Worm (Caenorhabditis elegans) whole organism, L4 larva: ENCODE data around the gene lgc-1.

Experiments
- T26A8.4 ChIP-seq: fragments of 200-800 bp; sonication (Bioruptor generic); IDR thresholded peaks from 2 replicates; pipeline ENCODE4 v1.3.6; 2022; ENCODE audit warnings: missing genetic modification characterization, missing compliant biosample characterization
- aly-2 ChIP-seq: sonication (generic microtip); optimal IDR thresholded peaks from 2 replicates; lab custom pipeline; 2018; ENCODE audit warnings: missing biosample characterization, missing genetic modification characterization
- ceh-62 ChIP-seq: sonication (generic microtip); optimal IDR thresholded peaks from 2 replicates; lab custom pipeline; 2017; ENCODE audit warnings: missing biosample characterization, missing genetic modification characterization
- dve-1 ChIP-seq: sonication (generic microtip); optimal IDR thresholded peaks from 2 replicates; lab custom pipeline; 2017; ENCODE audit warnings: antibody characterized with exemption, mild to moderate bottlenecking, missing genetic modification characterization, missing compliant biosample characterization; ENCODE audit not compliant: insufficient read depth
- lsy-2 ChIP-seq, 2 experiments: fragments of 150-350 bp in 1 of 2; sonication (generic microtip) in 1 of 2; optimal IDR thresholded peaks; 2 replicates each; lab custom pipeline; 2014 to 2017; ENCODE audit warnings: missing biosample characterization in 2 of 2, missing genetic modification characterization in 2 of 2
- mxl-2 ChIP-seq: fragments of 200-800 bp; sonication (Bioruptor generic); conservative IDR thresholded peaks from 2 replicates; pipeline ENCODE4 v1.3.6; 2022; ENCODE audit warnings: missing genetic modification reagents, missing genetic modification characterization, missing compliant biosample characterization
- nhr-11 ChIP-seq: fragments of 150-350 bp; optimal IDR thresholded peaks from 2 replicates; lab custom pipeline; 2014; ENCODE audit warnings: missing biosample characterization, missing genetic modification characterization
- nhr-25 ChIP-seq: sonication (generic microtip); optimal IDR thresholded peaks from 2 replicates; lab custom pipeline; 2017; ENCODE audit warnings: missing genetic modification characterization, mild to moderate bottlenecking, missing compliant biosample characterization, antibody characterized with exemption, moderate library complexity, borderline replicate concordance; ENCODE audit not compliant: insufficient read depth
- sdz-12 ChIP-seq: fragments of 200-800 bp; sonication (Bioruptor generic); optimal IDR thresholded peaks from 2 replicates; lab custom pipeline; 2018; ENCODE audit warnings: mild to moderate bottlenecking, missing genetic modification characterization, missing compliant biosample characterization
- unc-62 ChIP-seq, 3 experiments: fragments of 150-350 bp in 1 of 3; sonication (generic microtip); optimal IDR thresholded peaks in 2 of 3; peaks in 1 of 3; 1 replicate in 1 of 3; 2 replicates in 2 of 3; lab custom pipeline; 2014 to 2017; ENCODE audit warnings: missing biosample characterization in 3 of 3, missing genetic modification characterization in 3 of 3, missing genetic modification reagents in 3 of 3, missing genotype in 1 of 3

DNA sequence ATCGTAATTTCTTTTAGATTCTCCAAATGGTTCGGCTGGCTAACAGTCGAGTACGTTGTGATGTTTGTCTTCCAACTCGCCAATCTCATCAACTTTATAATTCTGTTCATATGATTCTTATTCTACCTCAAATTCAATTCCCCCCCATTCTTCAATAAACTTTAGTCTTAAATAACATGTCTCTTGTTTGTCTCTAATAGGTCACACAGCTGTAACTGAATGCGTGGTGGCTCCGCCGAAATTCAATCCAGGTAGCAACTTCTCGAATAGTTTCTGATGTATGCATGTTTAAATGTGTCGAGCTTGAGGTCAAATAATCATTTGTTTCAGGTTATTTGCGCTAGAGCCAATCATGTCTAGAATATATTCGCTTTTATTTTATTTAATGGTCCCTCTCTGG is 3.9 kb downstream of the lgc-1 start, which contains the start of gene lgc-29:
- no peak for TF ChIP-seq aly-2 (tag; lab: Kevin White, UChicago)
- TF ChIP-seq nhr-25 (tag; lab: Kevin White, UChicago): no peak
- no peak for TF ChIP-seq unc-62 (GFP tag; optimal IDR thresholded peaks at IDR 0.05 in 1 of 2; lab: Kevin White, UChicago)
- no peak for TF ChIP-seq unc-62 (tag; optimal IDR thresholded peaks at IDR 0.05; lab: Kevin White, UChicago)
- no peak for TF ChIP-seq sdz-12 (GFP tag; lab: Kevin White, UChicago)
- TF ChIP-seq dve-1: no peak
- no peak for TF ChIP-seq lsy-2 (tag; optimal IDR thresholded peaks at IDR 0.05; lab: Kevin White, UChicago)
- no peak for TF ChIP-seq mxl-2 (GFP tag; lab: Robert Waterston, UW)
- TF ChIP-seq T26A8.4 (GFP tag; lab: Robert Waterston, UW): no peak
- no peak for TF ChIP-seq nhr-11
- no peak for TF ChIP-seq ceh-62 (tag; lab: Kevin White, UChicago)
